Worm (Caenorhabditis elegans) whole organism, young adult: ENCODE results near the gene ent-2.

Experiments
- B0035.1 ChIP-seq: sonication (generic microtip); optimal IDR thresholded peaks from 2 replicates; lab custom pipeline; 2016; ENCODE audit warnings: missing genetic modification characterization, mild to moderate bottlenecking, missing compliant biosample characterization, missing genotype, missing genetic modification reagents
- F23B12.7 ChIP-seq: sonication (generic microtip); optimal IDR thresholded peaks from 2 replicates; lab custom pipeline; 2017; ENCODE audit warnings: missing genetic modification characterization, mild to moderate bottlenecking, missing compliant biosample characterization, antibody characterized with exemption, moderate library complexity; ENCODE audit not compliant: insufficient read depth
- Y67H2A.10 ChIP-seq: fragments of 200-800 bp; sonication (Bioruptor generic); conservative IDR thresholded peaks from 2 replicates; pipeline ENCODE4 v1.3.6; 2022; ENCODE audit warnings: missing genetic modification reagents, missing genetic modification characterization, missing compliant biosample characterization
- Y95B8A.8 ChIP-seq: fragments of 200-800 bp; sonication (Bioruptor generic); IDR thresholded peaks from 2 replicates; pipeline ENCODE4 v1.3.6; 2022; ENCODE audit warnings: missing genetic modification reagents, missing genetic modification characterization, missing compliant biosample characterization
- aptf-3 ChIP-seq: fragments of 200-800 bp; sonication (Bioruptor generic); IDR thresholded peaks from 2 replicates; pipeline ENCODE4 v1.3.6; 2022; ENCODE audit warnings: missing genetic modification characterization, missing compliant biosample characterization
- athp-1 ChIP-seq: sonication (generic microtip); optimal IDR thresholded peaks from 2 replicates; lab custom pipeline; 2017; ENCODE audit warnings: mild to moderate bottlenecking, missing genetic modification characterization, missing compliant biosample characterization
- cebp-1 ChIP-seq, 2 experiments: fragments of 200-800 bp in 1 of 2; sonication (Bioruptor generic) in 1 of 2; sonication (generic microtip) in 1 of 2; IDR thresholded peaks in 1 of 2; optimal IDR thresholded peaks in 1 of 2; 2 replicates each; pipeline versions ENCODE4 v1.3.6 to Lab custom; 2017 to 2022; ENCODE audit warnings: missing compliant biosample characterization in 2 of 2, missing genetic modification characterization in 2 of 2, mild to moderate bottlenecking in 1 of 2, missing genetic modification reagents in 1 of 2, moderate library complexity in 1 of 2
- ceh-91 ChIP-seq: fragments of 200-800 bp; sonication (Bioruptor generic); IDR thresholded peaks from 2 replicates; pipeline ENCODE4 v1.3.6; 2022; ENCODE audit warnings: missing genetic modification reagents, missing genetic modification characterization, missing compliant biosample characterization
- die-1 ChIP-seq: sonication (generic microtip); optimal IDR thresholded peaks from 2 replicates; lab custom pipeline; 2016; ENCODE audit warnings: missing genotype, mild to moderate bottlenecking, missing genetic modification characterization, missing compliant biosample characterization
- egrh-3 ChIP-seq: fragments of 200-800 bp; sonication (Bioruptor generic); IDR thresholded peaks from 2 replicates; pipeline ENCODE4 v1.3.6; 2022; ENCODE audit warnings: missing genetic modification reagents, missing genetic modification characterization, missing compliant biosample characterization
- ets-4 ChIP-seq: fragments of 200-800 bp; sonication (Bioruptor generic); optimal IDR thresholded peaks from 2 replicates; lab custom pipeline; 2018; ENCODE audit warnings: mild to moderate bottlenecking, missing genetic modification characterization, missing compliant biosample characterization
- gei-17 ChIP-seq: fragments of 200-800 bp; sonication (Bioruptor generic); optimal IDR thresholded peaks from 2 replicates; lab custom pipeline; 2018; ENCODE audit warnings: mild to moderate bottlenecking, missing genetic modification characterization, missing compliant biosample characterization
- him-1 ChIP-seq: sonication (generic microtip); optimal IDR thresholded peaks from 2 replicates; lab custom pipeline; 2016; ENCODE audit warnings: missing genotype, missing genetic modification reagents, missing genetic modification characterization, missing compliant biosample characterization
- hmg-1.2 ChIP-seq: fragments of 200-800 bp; sonication (Bioruptor generic); IDR thresholded peaks from 2 replicates; pipeline ENCODE4 v1.3.6; 2022; ENCODE audit warnings: missing genetic modification reagents, missing genetic modification characterization, missing compliant biosample characterization
- lag-1 ChIP-seq: fragments of 200-800 bp; sonication (Bioruptor generic); IDR thresholded peaks from 2 replicates; pipeline ENCODE4 v1.3.6; 2022; ENCODE audit warnings: missing genetic modification reagents, missing genetic modification characterization, missing compliant biosample characterization
- lin-26 ChIP-seq: fragments of 200-800 bp; sonication (Bioruptor generic); IDR thresholded peaks from 2 replicates; pipeline ENCODE4 v1.3.6; 2022; ENCODE audit warnings: missing genetic modification reagents, missing genetic modification characterization, missing compliant biosample characterization
- mcd-1 ChIP-seq: fragments of 200-800 bp; sonication (Bioruptor generic); IDR thresholded peaks from 2 replicates; pipeline ENCODE4 v1.3.6; 2022; ENCODE audit warnings: missing genetic modification reagents, missing genetic modification characterization, missing compliant biosample characterization
- mel-28 ChIP-seq: sonication (generic microtip); optimal IDR thresholded peaks from 2 replicates; lab custom pipeline; 2016; ENCODE audit warnings: borderline replicate concordance, mild to moderate bottlenecking, missing genetic modification characterization, missing compliant biosample characterization
- nfya-2 ChIP-seq: fragments of 200-800 bp; sonication (Bioruptor generic); IDR thresholded peaks from 2 replicates; pipeline ENCODE4 v1.3.6; 2022; ENCODE audit warnings: missing genetic modification reagents, missing genetic modification characterization, missing compliant biosample characterization
- nhr-80 ChIP-seq: sonication (generic microtip); optimal IDR thresholded peaks from 2 replicates; lab custom pipeline; 2016; ENCODE audit warnings: missing genetic modification characterization, missing compliant biosample characterization
- nhr-90 ChIP-seq: sonication (generic microtip); optimal IDR thresholded peaks from 2 replicates; lab custom pipeline; 2016; ENCODE audit warnings: missing genotype, mild to moderate bottlenecking, missing genetic modification characterization, missing compliant biosample characterization
- pha-4 ChIP-seq: fragments of 150-350 bp; sonication (generic microtip); optimal IDR thresholded peaks from 2 replicates; lab custom pipeline; 2014; ENCODE audit warnings: missing biosample characterization, missing genetic modification reagents, missing genetic modification characterization
- repo-1 ChIP-seq: sonication (generic microtip); optimal IDR thresholded peaks from 2 replicates; lab custom pipeline; 2017; ENCODE audit warnings: mild to moderate bottlenecking, missing genetic modification characterization, missing compliant biosample characterization
- snpc-4 ChIP-seq, 5 experiments: fragments of 150-350 bp in 1 of 5; sonication (generic microtip) in 4 of 5; optimal IDR thresholded peaks; 2 replicates each; lab custom pipeline; 2014 to 2018; ENCODE audit warnings: missing genetic modification characterization in 5 of 5, missing biosample characterization in 3 of 5, antibody characterized with exemption in 2 of 5, mild to moderate bottlenecking in 2 of 5, missing compliant biosample characterization in 2 of 5, missing genotype in 2 of 5, moderate library complexity in 2 of 5, missing genetic modification reagents in 1 of 5
- somi-1 ChIP-seq: fragments of 200-800 bp; sonication (Bioruptor generic); optimal IDR thresholded peaks from 2 replicates; lab custom pipeline; 2018; ENCODE audit warnings: mild to moderate bottlenecking, missing genetic modification characterization, missing compliant biosample characterization
- tlf-1 ChIP-seq: fragments of 200-800 bp; sonication (Bioruptor generic); optimal IDR thresholded peaks from 2 replicates; lab custom pipeline; 2018; ENCODE audit warnings: mild to moderate bottlenecking, missing genetic modification characterization, missing compliant biosample characterization
- unc-130 ChIP-seq: sonication (generic microtip); optimal IDR thresholded peaks from 2 replicates; lab custom pipeline; 2016; ENCODE audit warnings: missing genetic modification reagents, missing genetic modification characterization, missing compliant biosample characterization
- ztf-28 ChIP-seq: fragments of 200-800 bp; sonication (Bioruptor generic); IDR thresholded peaks from 2 replicates; pipeline ENCODE4 v1.3.6; 2022; ENCODE audit warnings: missing genetic modification reagents, missing genetic modification characterization, missing compliant biosample characterization
- ztf-3 ChIP-seq: fragments of 200-800 bp; sonication (Bioruptor generic); optimal IDR thresholded peaks from 2 replicates; lab custom pipeline; 2018; ENCODE audit warnings: mild to moderate bottlenecking, missing genetic modification characterization, missing compliant biosample characterization

Gene ent-2

ce11 chrX:15628945-15629344, 28.1 kb downstream of the ent-2 start (continued):
- TF ChIP-seq unc-130 (GFP tag; lab: Kevin White, UChicago), result no peak

- TF ChIP-seq mel-28 (no peak), ets-4 (GFP tag; lab: Kevin White, UChicago) (no peak), nhr-80 (tag; lab: Kevin White, UChicago) (peak; percentile 5), Y95B8A.8 (GFP tag; lab: Robert Waterston, UW) (no peak), ztf-3 (GFP tag; lab: Kevin White, UChicago) (peak; percentile 18), ztf-28 (no peak), lag-1 (GFP tag; lab: Robert Waterston, UW) (no peak), aptf-3 (GFP tag; lab: Robert Waterston, UW) (no peak), ceh-91 (GFP tag; lab: Robert Waterston, UW) (no peak)
Observed at ce11 chrX:15629615-15630014, 28.7 kb downstream of the ent-2 start.

- no peak for TF ChIP-seq athp-1 (tag; lab: Kevin White, UChicago)
- no peak for TF ChIP-seq cebp-1 (GFP tag; IDR thresholded peaks at IDR 0.05; lab: Robert Waterston, UW)
- peak; percentile 52 for TF ChIP-seq cebp-1 (tag; optimal IDR thresholded peaks at IDR 0.05; lab: Kevin White, UChicago)
- TF ChIP-seq tlf-1 (GFP tag; lab: Kevin White, UChicago), result no peak
- no peak for TF ChIP-seq him-1 (tag; lab: Kevin White, UChicago)
- no peak for TF ChIP-seq Y67H2A.10 (GFP tag; lab: Robert Waterston, UW)
- TF ChIP-seq unc-130 (GFP tag; lab: Kevin White, UChicago), result no peak
Observed at ce11 chrX:15630340-15630739, 29.5 kb downstream of the ent-2 start, which contains the start of gene K09E9.4. K09E9.4 (minus strand) TSS chrX:15630440.

- 0 out of 2 replicates have a peak, but pooled peaks have one; percentile 9 for TF ChIP-seq hmg-1.2 (GFP tag; lab: Robert Waterston, UW)
- TF ChIP-seq gei-17, result no peak
- no peak for TF ChIP-seq B0035.1 (tag; lab: Kevin White, UChicago)
- no peak for TF ChIP-seq ceh-91 (GFP tag; lab: Robert Waterston, UW)
- peak; percentile 6 for TF ChIP-seq F23B12.7
- peak; percentile 20 for TF ChIP-seq snpc-4 (GFP tag; optimal IDR thresholded peaks at IDR 0.05; lab: Kevin White, UChicago)
- TF ChIP-seq snpc-4 (tag; optimal IDR thresholded peaks at IDR 0.05; lab: Kevin White, UChicago), result no peak
- no peak for TF ChIP-seq lin-26 (GFP tag; lab: Robert Waterston, UW)
- no peak for TF ChIP-seq nhr-90 (tag; lab: Kevin White, UChicago)
- no peak for TF ChIP-seq pha-4 (tag; lab: Kevin White, UChicago)
- no peak for TF ChIP-seq nfya-2 (GFP tag; lab: Robert Waterston, UW)
- peak; percentile 17; the same call in 1 of the 2 replicates for TF ChIP-seq egrh-3 (GFP tag; lab: Robert Waterston, UW)
- no peak for TF ChIP-seq repo-1 (tag; lab: Kevin White, UChicago)
- 0 out of 2 replicates have a peak, but pooled peaks have one; percentile 32 for TF ChIP-seq mcd-1
- no peak for TF ChIP-seq aptf-3 (GFP tag; lab: Robert Waterston, UW)
Observed at ce11 chrX:15630790-15631204, 29.9 kb downstream of the ent-2 start.

DNA sequence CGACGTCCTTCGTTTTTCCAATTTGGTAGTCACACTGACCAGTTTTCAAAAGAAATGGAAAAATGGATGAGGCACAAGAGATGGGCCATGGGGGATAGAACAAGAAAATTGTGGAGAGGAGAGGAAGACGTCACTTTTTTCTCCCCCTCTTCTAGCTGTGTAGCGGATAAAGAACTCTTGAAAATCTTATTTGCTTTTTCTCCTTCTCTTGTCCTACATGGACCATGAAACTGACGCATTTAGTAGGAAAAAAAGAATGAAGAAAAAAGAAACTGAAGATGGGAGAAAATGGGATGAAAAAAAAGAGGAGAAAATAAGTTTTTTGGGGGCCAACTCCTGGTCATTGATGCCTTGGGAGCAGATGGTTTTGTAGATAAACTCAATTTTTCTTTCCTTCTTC, 33.1 kb downstream of the ent-2 start:
- TF ChIP-seq somi-1 (GFP tag; lab: Kevin White, UChicago), result peak; percentile 31
- TF ChIP-seq die-1 (tag; lab: Kevin White, UChicago), result no peak
